Worm (Caenorhabditis elegans): ENCODE results near the gene bcl-7.

Gene bcl-7

ce11 chrIII:5938013-5938412 lies 12.1 kb downstream of the bcl-7 start (continued):
- TF ChIP-seq F57A8.1 (GFP tag; optimal IDR thresholded peaks at IDR 0.05) (no peak), dpff-1 (tag; optimal IDR thresholded peaks at IDR 0.05) (no peak), F23B12.7 (tag; optimal IDR thresholded peaks at IDR 0.05; ENCODE audit: insufficient read depth) (no peak), unc-130 (GFP tag; optimal IDR thresholded peaks at IDR 0.05) (no peak), gei-17 (GFP tag; optimal IDR thresholded peaks at IDR 0.05) (no peak), let-607 (tag; optimal IDR thresholded peaks at IDR 0.05) (peak in 1 of 2 experiments; percentile 24), mel-28 (tag; optimal IDR thresholded peaks at IDR 0.05; ENCODE audit: borderline replicate concordance) (no peak), xnd-1 (tag; optimal IDR thresholded peaks at IDR 0.05) (no peak), sptf-2 (GFP tag; optimal IDR thresholded peaks at IDR 0.05) (no peak), Y53G8AR.9 (GFP tag; conservative IDR thresholded peaks at IDR 0.05) (no peak), lsl-1 (GFP tag; optimal IDR thresholded peaks at IDR 0.05) (no peak), hlh-12 (tag; optimal IDR thresholded peaks at IDR 0.05) (no peak), let-526 (GFP tag; IDR thresholded peaks at IDR 0.05) (no peak), F22D6.2 (tag; optimal IDR thresholded peaks at IDR 0.05) (no peak), F33H1.4 (GFP tag; IDR thresholded peaks at IDR 0.05) (no peak), B0019.2 (GFP tag; conservative IDR thresholded peaks at IDR 0.05) (no peak), rcor-1 (GFP tag; IDR thresholded peaks at IDR 0.05) (no peak), zim-3 (tag; optimal IDR thresholded peaks at IDR 0.05) (no peak), nhr-27 (tag; optimal IDR thresholded peaks at IDR 0.05) (no peak), hrde-1 (tag; optimal IDR thresholded peaks at IDR 0.05; ENCODE audit: borderline replicate concordance) (no peak), lin-54 (GFP tag; optimal IDR thresholded peaks at IDR 0.05) (no peak), egl-18 (GFP tag; IDR thresholded peaks at IDR 0.05) (no peak), die-1 (tag; optimal IDR thresholded peaks at IDR 0.05) (peak; percentile 36), T26A5.8 (tag; optimal IDR thresholded peaks at IDR 0.05) (no peak), nfya-2 (GFP tag; IDR thresholded peaks at IDR 0.05) (no peak), snpc-3.4 (tag; optimal IDR thresholded peaks at IDR 0.05) (no peak), ztf-18 (tag; optimal IDR thresholded peaks at IDR 0.05) (no peak), F52B5.7 (tag; optimal IDR thresholded peaks at IDR 0.05) (no peak), aptf-2 (GFP tag; conservative IDR thresholded peaks at IDR 0.05) (no peak), ceh-40 (GFP tag; IDR thresholded peaks at IDR 0.05) (no peak), efl-1 (GFP tag; optimal IDR thresholded peaks at IDR 0.05) (no peak), Y95B8A.8 (GFP tag; IDR thresholded peaks at IDR 0.05) (0 out of 2 replicates have a peak, but pooled peaks have one; percentile 24), cebp-2 (GFP tag; IDR thresholded peaks at IDR 0.05) (no peak), egl-44 (GFP tag; IDR thresholded peaks at IDR 0.05) (no peak), bed-2 (GFP tag; IDR thresholded peaks at IDR 0.05) (no peak), attf-6 (GFP tag; IDR thresholded peaks at IDR 0.05) (no peak), mxl-1 (tag; optimal IDR thresholded peaks at IDR 0.05) (no peak), tlf-1 (GFP tag; optimal IDR thresholded peaks at IDR 0.05) (no peak), lir-1 (GFP tag; conservative IDR thresholded peaks at IDR 0.05) (no peak), ceh-100 (GFP tag; IDR thresholded peaks at IDR 0.05) (no peak), lsy-27 (tag; optimal IDR thresholded peaks at IDR 0.05; ENCODE audit: borderline replicate concordance, insufficient read depth) (no peak), ztf-28 (GFP tag; IDR thresholded peaks at IDR 0.05) (no peak), tbp1 (GFP tag; optimal IDR thresholded peaks at IDR 0.05) (no peak), hmg-1.2 (GFP tag; IDR thresholded peaks at IDR 0.05) (no peak), ztf-6 (GFP tag; IDR thresholded peaks at IDR 0.05) (no peak), rpc-1 (optimal IDR thresholded peaks at IDR 0.05) (no peak), rpc-1 (tag; optimal IDR thresholded peaks at IDR 0.05) (no peak), lin-40 (tag; optimal IDR thresholded peaks at IDR 0.05) (peak; percentile 61), lag-1 (GFP tag; IDR thresholded peaks at IDR 0.05) (no peak), Y79H2A.3 (GFP tag; conservative IDR thresholded peaks at IDR 0.05) (no peak)
